Fruit fly (Drosophila melanogaster): ENCODE data around the gene U4-U6-60K.

Gene U4-U6-60K

DNA sequence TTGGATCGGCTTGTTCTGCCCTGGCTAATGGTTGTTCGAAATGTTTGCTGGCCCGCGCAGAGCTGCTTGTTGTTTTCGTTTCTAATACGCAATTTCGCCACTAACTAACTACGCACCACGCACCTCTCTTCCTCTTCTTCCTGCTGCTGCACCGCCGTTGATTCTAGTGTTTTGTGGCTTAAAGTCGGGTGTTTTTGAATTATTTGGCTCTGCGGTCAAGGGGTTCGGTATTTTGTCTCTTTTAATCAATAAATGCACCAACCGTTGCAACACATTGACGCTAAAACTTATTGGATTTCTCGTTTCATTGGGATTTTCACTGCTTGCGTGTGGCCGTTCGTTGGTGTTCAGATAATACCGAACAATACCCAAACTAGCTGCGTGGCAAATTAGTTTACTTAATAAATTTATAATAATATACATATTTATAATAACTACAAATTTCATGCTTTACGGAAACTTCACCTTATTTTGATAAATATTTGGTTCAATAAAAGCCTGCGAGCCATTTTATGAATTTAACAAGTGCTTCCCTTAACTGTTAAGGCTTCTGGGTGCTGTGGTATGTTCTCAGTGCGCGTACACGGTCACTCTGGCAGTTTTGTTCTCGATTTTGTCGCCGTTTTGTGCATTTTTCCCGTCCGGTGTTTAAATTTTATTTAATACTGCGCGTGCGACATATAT, 15.9 kb upstream of the U4-U6-60K start, which contains the start of the genes Edc3 and Nedd4 (continued):
- TF ChIP-seq sob (GFP tag; IDR thresholded peaks at IDR 0.05), result no peak
- TF ChIP-seq CG1832 (GFP tag; optimal IDR thresholded peaks at IDR 0.05), result no peak
- TF ChIP-seq zen (tag; optimal IDR thresholded peaks at IDR 0.05), result peak; percentile 13
- TF ChIP-seq Dek (tag; optimal IDR thresholded peaks at IDR 0.05), result no peak
- TF ChIP-seq CG1647 (GFP tag; optimal IDR thresholded peaks at IDR 0.05), result no peak
- TF ChIP-seq CG10462 (GFP tag; optimal IDR thresholded peaks at IDR 0.05), result no peak
- no peak for TF ChIP-seq NFAT (GFP tag; IDR thresholded peaks at IDR 0.05)
- no peak for TF ChIP-seq CG18764 (GFP tag; optimal IDR thresholded peaks at IDR 0.05)
- TF ChIP-seq tx (GFP tag; optimal IDR thresholded peaks at IDR 0.05), result no peak
- TF ChIP-seq amos (GFP tag; IDR thresholded peaks at IDR 0.05; ENCODE audit: partially characterized antibody), result peak; percentile 27; the same call in 1 of the 2 replicates
- no peak for TF ChIP-seq gem (tag; optimal IDR thresholded peaks at IDR 0.05)
- TF ChIP-seq CG1024 (GFP tag; IDR thresholded peaks at IDR 0.05), result no peak
- no peak for TF ChIP-seq CG7745 (tag; optimal IDR thresholded peaks at IDR 0.05)
- peak; percentile 5 for TF ChIP-seq Fer1 (GFP tag; optimal IDR thresholded peaks at IDR 0.05)
- peak; percentile 65 for TF ChIP-seq CG8924 (tag; optimal IDR thresholded peaks at IDR 0.05)
- TF ChIP-seq esg (GFP tag; conservative IDR thresholded peaks at IDR 0.05), result no peak
- peak; percentile 76 for TF ChIP-seq trem (tag; optimal IDR thresholded peaks at IDR 0.05)
- TF ChIP-seq Sry-β (GFP tag; optimal IDR thresholded peaks at IDR 0.05), result peak; percentile 16
- peak in 1 of 2 experiments; percentile 9 for TF ChIP-seq dpn (GFP tag; optimal IDR thresholded peaks at IDR 0.05)
- TF ChIP-seq dm (GFP tag; optimal IDR thresholded peaks at IDR 0.05), result peak; percentile 23
- TF ChIP-seq Fer3 (tag; optimal IDR thresholded peaks at IDR 0.05), result peak; percentile 17
- TF ChIP-seq H2.0 (GFP tag; IDR thresholded peaks at IDR 0.05), result no peak
- no peak for TF ChIP-seq CG10959 (GFP tag; IDR thresholded peaks at IDR 0.05)
- no peak for TF ChIP-seq trh (GFP tag; optimal IDR thresholded peaks at IDR 0.05)
- no peak for TF ChIP-seq p53 (GFP tag; optimal IDR thresholded peaks at IDR 0.05)
- TF ChIP-seq wek (GFP tag; optimal IDR thresholded peaks at IDR 0.05), result no peak
- TF ChIP-seq tna (GFP tag; IDR thresholded peaks at IDR 0.05; ENCODE audit: partially characterized antibody), result no peak; the same call in 1 of the 2 replicates
- no peak for TF ChIP-seq CG11398 (GFP tag; optimal IDR thresholded peaks at IDR 0.05)
- TF ChIP-seq CG2129 (GFP tag; IDR thresholded peaks at IDR 0.05; ENCODE audit: partially characterized antibody), result no peak
- no peak for TF ChIP-seq Chrac-16 (GFP tag; optimal IDR thresholded peaks at IDR 0.05)
- TF ChIP-seq onecut (GFP tag; IDR thresholded peaks at IDR 0.05), result no peak
- TF ChIP-seq CG15601 (tag; optimal IDR thresholded peaks at IDR 0.05), result peak; percentile 51
- peak; percentile 19 for TF ChIP-seq CG17186 (GFP tag; optimal IDR thresholded peaks at IDR 0.05)
- no peak for TF ChIP-seq dan (GFP tag; IDR thresholded peaks at IDR 0.05)
- no peak for TF ChIP-seq CG8944 (GFP tag; optimal IDR thresholded peaks at IDR 0.05)
- TF ChIP-seq E2f2 (GFP tag; IDR thresholded peaks at IDR 0.05), result peak; percentile 20; the same call in 1 of the 2 replicates
- TF ChIP-seq CG13624 (GFP tag; optimal IDR thresholded peaks at IDR 0.05), result peak; percentile 93
- no peak for TF ChIP-seq CG14965 (GFP tag; optimal IDR thresholded peaks at IDR 0.05; ENCODE audit: borderline replicate concordance)
- no peak for TF ChIP-seq CG13287 (GFP tag; IDR thresholded peaks at IDR 0.05; ENCODE audit: partially characterized antibody)
- peak; percentile 18 for TF ChIP-seq CG13424 (tag; optimal IDR thresholded peaks at IDR 0.05)
- no peak for TF ChIP-seq aop (GFP tag; IDR thresholded peaks at IDR 0.05)
- peak; percentile 32 for TF ChIP-seq PHDP (tag; optimal IDR thresholded peaks at IDR 0.05)
- TF ChIP-seq salm (tag; optimal IDR thresholded peaks at IDR 0.05), result no peak
- TF ChIP-seq corto (GFP tag; optimal IDR thresholded peaks at IDR 0.05), result no peak
- peak; percentile 36; the same call in 1 of the 2 replicates for TF ChIP-seq MBD-R2 (GFP tag; IDR thresholded peaks at IDR 0.05)
- TF ChIP-seq unpg (GFP tag; optimal IDR thresholded peaks at IDR 0.05), result peak; percentile 20
- peak; percentile 78 for TF ChIP-seq CG14710 (tag; optimal IDR thresholded peaks at IDR 0.05)
- TF ChIP-seq knrl (GFP tag; IDR thresholded peaks at IDR 0.05; ENCODE audit: partially characterized antibody), result peak; percentile 41; the same call in 1 of the 3 replicates
- TF ChIP-seq E2f1 (GFP tag; IDR thresholded peaks at IDR 0.05), result no peak
